Worm (Caenorhabditis elegans) whole organism, L1 larva: Measurements from ENCODE around the gene C56E6.4.

Source experiments
- C04F5.9 ChIP-seq: sonication (generic microtip); optimal IDR thresholded peaks from 2 replicates; lab custom pipeline; 2016; ENCODE audit warnings: missing genetic modification characterization, missing compliant biosample characterization
- Y116A8C.19 ChIP-seq: sonication (generic microtip); optimal IDR thresholded peaks from 2 replicates; lab custom pipeline; 2016; ENCODE audit warnings: missing compliant biosample characterization, missing genetic modification characterization, borderline replicate concordance
- aha-1 ChIP-seq: fragments of 150-350 bp; optimal IDR thresholded peaks from 2 replicates; lab custom pipeline; 2014; ENCODE audit warnings: missing biosample characterization, missing genetic modification characterization
- aly-2 ChIP-seq: fragments of 150-350 bp; optimal IDR thresholded peaks from 2 replicates; lab custom pipeline; 2014; ENCODE audit warnings: missing biosample characterization, missing genetic modification characterization
- ceh-8 ChIP-seq: fragments of 200-800 bp; sonication (Bioruptor generic); optimal IDR thresholded peaks from 2 replicates; lab custom pipeline; 2018; ENCODE audit warnings: mild to moderate bottlenecking, missing genetic modification characterization, moderate library complexity, missing compliant biosample characterization
- ceh-88 ChIP-seq: fragments of 200-800 bp; sonication (Bioruptor generic); IDR thresholded peaks from 2 replicates; pipeline ENCODE4 v1.3.6; 2022; ENCODE audit warnings: missing genetic modification characterization, missing compliant biosample characterization
- ces-1 ChIP-seq: fragments of 150-350 bp; optimal IDR thresholded peaks from 2 replicates; lab custom pipeline; 2014; ENCODE audit warnings: missing biosample characterization, missing genetic modification reagents, missing genetic modification characterization
- dsc-1 ChIP-seq: sonication (generic microtip); optimal IDR thresholded peaks from 2 replicates; lab custom pipeline; 2016; ENCODE audit warnings: mild to moderate bottlenecking, missing genetic modification characterization, missing compliant biosample characterization
- efl-1 ChIP-seq, 4 experiments: fragments of 150-350 bp; optimal IDR thresholded peaks in 3 of 4; peaks in 1 of 4; 1 replicate in 1 of 4; 2 replicates in 3 of 4; lab custom pipeline; 2014; ENCODE audit warnings: missing biosample characterization in 2 of 4, missing genetic modification characterization in 2 of 4, missing genetic modification reagents in 2 of 4
- efl-3 ChIP-seq: fragments of 200-800 bp; sonication (Bioruptor generic); optimal IDR thresholded peaks from 2 replicates; lab custom pipeline; 2018; ENCODE audit warnings: mild to moderate bottlenecking, missing genetic modification characterization, missing compliant biosample characterization
- elt-2 ChIP-seq: sonication (generic microtip); optimal IDR thresholded peaks from 2 replicates; lab custom pipeline; 2016; ENCODE audit warnings: missing genetic modification characterization, mild to moderate bottlenecking, inconsistent platforms, missing compliant biosample characterization, missing genetic modification reagents
- fkh-4 ChIP-seq: sonication (generic microtip); optimal IDR thresholded peaks from 2 replicates; lab custom pipeline; 2016; ENCODE audit warnings: missing compliant biosample characterization, missing genetic modification characterization, borderline replicate concordance
- grh-1 ChIP-seq: fragments of 200-800 bp; sonication (Bioruptor generic); IDR thresholded peaks from 2 replicates; pipeline ENCODE4 v1.3.6; 2022; ENCODE audit warnings: missing genetic modification reagents, missing genetic modification characterization, missing compliant biosample characterization
- isw-1 ChIP-seq: fragments of 200-800 bp; sonication (Bioruptor generic); IDR thresholded peaks from 2 replicates; pipeline ENCODE4 v1.3.6; 2022; ENCODE audit warnings: missing genetic modification characterization, missing compliant biosample characterization
- lin-14 ChIP-seq: fragments of 200-800 bp; sonication (Bioruptor generic); optimal IDR thresholded peaks from 2 replicates; lab custom pipeline; 2018; ENCODE audit warnings: mild to moderate bottlenecking, missing genetic modification characterization, moderate library complexity, missing compliant biosample characterization
- lin-15B ChIP-seq: fragments of 150-350 bp; sonication (generic microtip); optimal IDR thresholded peaks from 3 replicates; lab custom pipeline; 2014; ENCODE audit warnings: missing biosample characterization, missing genetic modification characterization
- lin-35 ChIP-seq, 2 experiments: fragments of 150-350 bp; optimal IDR thresholded peaks; 2 replicates each; lab custom pipeline; 2014; ENCODE audit warnings: missing biosample characterization in 2 of 2, missing genetic modification characterization in 2 of 2, missing genetic modification reagents in 2 of 2
- lin-39 ChIP-seq: fragments of 150-350 bp; optimal IDR thresholded peaks from 2 replicates; lab custom pipeline; 2014; ENCODE audit warnings: missing biosample characterization, missing genetic modification reagents, missing genetic modification characterization
- lsy-2 ChIP-seq, 2 experiments: fragments of 150-350 bp; optimal IDR thresholded peaks; 2 replicates each; lab custom pipeline; 2014; ENCODE audit warnings: missing biosample characterization in 2 of 2, missing genetic modification characterization in 2 of 2
- mdl-1 ChIP-seq, 2 experiments: fragments of 150-350 bp; optimal IDR thresholded peaks; 2 replicates each; lab custom pipeline; 2014 to 2017; ENCODE audit warnings: missing biosample characterization in 2 of 2, missing genetic modification characterization in 2 of 2, inconsistent platforms in 1 of 2
- nhr-11 ChIP-seq: fragments of 150-350 bp; optimal IDR thresholded peaks from 2 replicates; lab custom pipeline; 2014; ENCODE audit warnings: missing biosample characterization, missing genetic modification characterization
- nhr-12 ChIP-seq: sonication (generic microtip); optimal IDR thresholded peaks from 2 replicates; lab custom pipeline; 2017; ENCODE audit warnings: missing biosample characterization, missing genetic modification characterization
- nhr-19 ChIP-seq: fragments of 200-800 bp; sonication (Bioruptor generic); conservative IDR thresholded peaks from 2 replicates; pipeline ENCODE4 v1.3.6; 2022; ENCODE audit warnings: missing genetic modification characterization, missing compliant biosample characterization
- nhr-20 ChIP-seq: sonication (generic microtip); optimal IDR thresholded peaks from 2 replicates; lab custom pipeline; 2016; ENCODE audit warnings: mild to moderate bottlenecking, missing genetic modification characterization, missing compliant biosample characterization
- nhr-237 ChIP-seq: fragments of 150-350 bp; optimal IDR thresholded peaks from 2 replicates; lab custom pipeline; 2014; ENCODE audit warnings: missing biosample characterization, missing genetic modification characterization
- nhr-47 ChIP-seq: sonication (generic microtip); optimal IDR thresholded peaks from 2 replicates; lab custom pipeline; 2016; ENCODE audit warnings: mild to moderate bottlenecking, missing genetic modification characterization, moderate library complexity, missing compliant biosample characterization
- nhr-71 ChIP-seq: sonication (generic microtip); optimal IDR thresholded peaks from 2 replicates; lab custom pipeline; 2016; ENCODE audit warnings: mild to moderate bottlenecking, missing genetic modification characterization, moderate library complexity, missing compliant biosample characterization
- pax-3 ChIP-seq: fragments of 200-800 bp; sonication (Bioruptor generic); optimal IDR thresholded peaks from 2 replicates; lab custom pipeline; 2018; ENCODE audit warnings: mild to moderate bottlenecking, missing genetic modification characterization, moderate library complexity, missing compliant biosample characterization
- rnt-1 ChIP-seq: sonication (generic microtip); optimal IDR thresholded peaks from 2 replicates; lab custom pipeline; 2016; ENCODE audit warnings: mild to moderate bottlenecking, missing genetic modification characterization, moderate library complexity, missing compliant biosample characterization
- snu-23 ChIP-seq: sonication (generic microtip); optimal IDR thresholded peaks from 2 replicates; lab custom pipeline; 2016; ENCODE audit warnings: missing genetic modification characterization, missing compliant biosample characterization
- sptf-1 ChIP-seq: fragments of 150-350 bp; optimal IDR thresholded peaks from 2 replicates; lab custom pipeline; 2014; ENCODE audit warnings: missing biosample characterization, missing genetic modification characterization
- sup-37 ChIP-seq: fragments of 200-800 bp; sonication (Bioruptor generic); optimal IDR thresholded peaks from 2 replicates; lab custom pipeline; 2018; ENCODE audit warnings: mild to moderate bottlenecking, missing genetic modification characterization, missing compliant biosample characterization
- swsn-7 ChIP-seq: sonication (generic microtip); optimal IDR thresholded peaks from 2 replicates; lab custom pipeline; 2016; ENCODE audit warnings: missing genetic modification characterization, missing compliant biosample characterization
- unc-130 ChIP-seq: fragments of 150-350 bp; optimal IDR thresholded peaks from 2 replicates; lab custom pipeline; 2017; ENCODE audit warnings: missing biosample characterization, missing genetic modification characterization, inconsistent platforms
- unc-98 ChIP-seq: fragments of 200-800 bp; sonication (Bioruptor generic); IDR thresholded peaks from 2 replicates; pipeline ENCODE4 v1.3.6; 2022; ENCODE audit warnings: missing genetic modification characterization, missing compliant biosample characterization
- vab-15 ChIP-seq: sonication (generic microtip); optimal IDR thresholded peaks from 2 replicates; lab custom pipeline; 2017; ENCODE audit warnings: missing genotype, mild to moderate bottlenecking, missing genetic modification characterization, missing compliant biosample characterization

The C56E6.4 gene

DNA sequence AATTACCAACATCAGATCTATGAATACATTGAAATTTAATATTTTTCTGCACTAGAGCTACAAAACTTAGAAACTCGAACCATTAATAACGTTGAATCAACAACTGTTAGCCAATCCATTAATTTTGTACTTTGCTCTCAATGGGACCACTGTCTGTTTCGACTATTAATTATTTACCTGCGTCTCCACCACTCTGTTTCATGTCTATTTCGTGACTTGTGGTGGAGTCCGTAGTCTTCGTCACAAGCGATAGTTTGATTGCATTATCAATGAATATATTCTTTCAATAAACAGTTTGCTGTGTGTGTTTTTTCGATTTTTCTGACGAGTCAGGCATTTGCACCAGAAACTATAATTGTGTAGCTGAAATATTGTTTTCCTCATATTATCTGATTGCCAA is 42.2 kb downstream of the C56E6.4 start:
- TF ChIP-seq vab-15 (tag; lab: Kevin White, UChicago) = peak; percentile 37
- peak in 1 of 2 experiments; percentile 2 for TF ChIP-seq lin-35 (GFP tag; optimal IDR thresholded peaks at IDR 0.05; lab: Kevin White, UChicago)
- peak; percentile 36 to 40 for TF ChIP-seq lsy-2 (tag; optimal IDR thresholded peaks at IDR 0.05; lab: Kevin White, UChicago)
- peak; percentile 41 for TF ChIP-seq nhr-20 (tag; lab: Kevin White, UChicago)
- TF ChIP-seq lin-14 (GFP tag; lab: Kevin White, UChicago) = peak; percentile 48
- no peak for TF ChIP-seq pax-3 (tag; lab: Kevin White, UChicago)
- TF ChIP-seq ceh-88 (GFP tag; lab: Robert Waterston, UW) = no peak
- peak; percentile 73 for TF ChIP-seq rnt-1
- peak; percentile 2 for TF ChIP-seq elt-2 (tag; lab: Kevin White, UChicago)
- TF ChIP-seq snu-23 (GFP tag; lab: Kevin White, UChicago) = peak; percentile 34
- TF ChIP-seq nhr-12 (tag; lab: Kevin White, UChicago) = no peak
- no peak for TF ChIP-seq nhr-237 (tag; lab: Kevin White, UChicago)
- peak; percentile 72 for TF ChIP-seq nhr-71 (tag; lab: Kevin White, UChicago)
- TF ChIP-seq unc-130 (tag; lab: Kevin White, UChicago) = peak; percentile 25
- no peak for TF ChIP-seq isw-1 (GFP tag; lab: Robert Waterston, UW)
- TF ChIP-seq nhr-19 (GFP tag; lab: Robert Waterston, UW) = peak; percentile 78
- TF ChIP-seq lin-39 (tag; lab: Kevin White, UChicago) = peak; percentile 59

DNA sequence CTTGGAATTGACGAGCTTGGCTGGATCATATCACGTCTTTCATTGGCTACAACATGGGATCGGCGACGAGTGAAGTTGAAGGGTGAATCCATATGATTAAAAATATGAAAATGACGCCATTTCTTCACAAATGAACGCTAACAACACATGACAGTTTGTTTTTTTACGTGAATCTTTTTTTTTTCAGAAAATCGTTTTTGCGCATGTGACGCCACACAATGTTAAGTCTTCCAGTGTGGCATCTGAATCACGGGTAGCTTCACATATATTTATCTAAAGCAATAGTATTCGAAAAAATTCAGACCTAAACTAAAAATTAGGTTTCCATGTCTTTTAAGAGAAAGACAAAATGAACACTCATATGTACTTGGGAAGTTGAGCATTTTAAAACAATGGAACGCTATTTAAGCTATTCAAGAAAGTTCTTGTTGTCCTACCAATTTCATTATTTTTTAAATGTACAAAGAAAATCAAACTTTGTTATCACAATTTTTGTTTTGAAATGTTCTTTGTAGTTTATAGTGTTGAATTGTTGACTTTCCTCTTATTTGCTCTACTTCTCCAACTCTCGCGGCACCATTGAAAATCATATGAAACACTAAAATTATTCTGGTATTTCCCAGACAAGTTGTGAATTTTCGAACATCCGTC is 43.5 kb downstream of the C56E6.4 start, which contains the start of the genes lido-16 and plpp-1.2:
Gene lido-16 (minus strand): TSS at position 101 of the 651 bp plus-strand sequence.
Gene plpp-1.2 (plus strand): TSS at position 601 of the 651 bp plus-strand sequence.
- TF ChIP-seq lin-15B (tag; lab: Kevin White, UChicago) (no peak), fkh-4 (no peak), unc-98 (no peak), ceh-88 (GFP tag; lab: Robert Waterston, UW) (no peak), ces-1 (GFP tag; lab: Kevin White, UChicago) (no peak), ceh-8 (no peak), dsc-1 (tag; lab: Kevin White, UChicago) (no peak), Y116A8C.19 (no peak), swsn-7 (no peak), grh-1 (GFP tag; lab: Robert Waterston, UW) (no peak), mdl-1 (tag; optimal IDR thresholded peaks at IDR 0.05; lab: Kevin White, UChicago) (no peak), lin-14 (GFP tag; lab: Kevin White, UChicago) (no peak), sup-37 (no peak), sptf-1 (no peak), nhr-11 (no peak), efl-3 (no peak), aly-2 (no peak), C04F5.9 (tag; lab: Kevin White, UChicago) (no peak), aha-1 (no peak), nhr-47 (tag; lab: Kevin White, UChicago) (no peak)
- TF ChIP-seq, all 84 proteins: peak for 0

DNA sequence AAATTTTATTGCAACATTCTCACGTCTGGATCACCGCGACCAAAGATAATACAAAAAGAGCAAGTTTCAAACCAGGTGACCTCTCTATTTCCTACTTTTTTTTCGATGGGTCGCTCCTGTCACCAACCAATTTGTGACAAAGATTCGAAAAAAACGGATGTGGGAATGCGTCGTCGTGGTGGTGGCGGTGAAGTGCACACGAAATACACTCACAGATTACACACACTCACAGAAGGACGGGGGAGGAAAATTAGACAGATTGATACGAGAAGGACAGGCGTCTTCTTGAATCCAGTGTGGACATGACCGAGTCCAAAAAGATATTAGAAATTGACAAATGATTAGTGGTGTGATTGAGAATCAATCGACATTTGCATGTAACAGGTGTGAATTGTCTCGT is 45.8 kb downstream of the C56E6.4 start:
- TF ChIP-seq nhr-11 (no peak), nhr-71 (tag; lab: Kevin White, UChicago) (peak; percentile 21), lin-14 (GFP tag; lab: Kevin White, UChicago) (peak; percentile 65), efl-1 (optimal IDR thresholded peaks at IDR 0.05; lab: Kevin White, UChicago) (no peak), efl-1 (GFP tag; optimal IDR thresholded peaks at IDR 0.05 in 1 of 2; lab: Kevin White, UChicago) (peak in 1 of 2 experiments; percentile 81), rnt-1 (peak; percentile 67), ceh-88 (GFP tag; lab: Robert Waterston, UW) (no peak), unc-130 (tag; lab: Kevin White, UChicago) (peak; percentile 19)
- TF ChIP-seq, all 84 proteins: peak for 5
